Worm (Caenorhabditis elegans) whole organism, L3 larva: Measurements from ENCODE around the gene C11H1.7.

Experiments used
- R02D3.7 ChIP-seq: fragments of 150-350 bp; optimal IDR thresholded peaks from 2 replicates; lab custom pipeline; 2014; ENCODE audit warnings: missing biosample characterization, missing genetic modification characterization
- aly-2 ChIP-seq: fragments of 150-350 bp; optimal IDR thresholded peaks from 2 replicates; lab custom pipeline; 2014; ENCODE audit warnings: missing biosample characterization, missing genetic modification characterization
- ceh-16 ChIP-seq: sonication (generic microtip); optimal IDR thresholded peaks from 2 replicates; lab custom pipeline; 2017; ENCODE audit warnings: missing biosample characterization, missing genetic modification characterization
- ceh-28 ChIP-seq: fragments of 150-350 bp; optimal IDR thresholded peaks from 2 replicates; lab custom pipeline; 2014; ENCODE audit warnings: missing biosample characterization, missing genetic modification reagents, missing genetic modification characterization
- daf-12 ChIP-seq: fragments of 150-350 bp; optimal IDR thresholded peaks from 2 replicates; lab custom pipeline; 2014; ENCODE audit warnings: missing biosample characterization, missing genetic modification reagents, missing genetic modification characterization
- egl-5 ChIP-seq: fragments of 150-350 bp; optimal IDR thresholded peaks from 2 replicates; lab custom pipeline; 2017; ENCODE audit warnings: missing biosample characterization, missing genetic modification reagents, missing genetic modification characterization, inconsistent platforms
- elt-1 ChIP-seq: fragments of 150-350 bp; optimal IDR thresholded peaks from 2 replicates; lab custom pipeline; 2014; ENCODE audit warnings: missing biosample characterization, missing genetic modification characterization
- elt-2 ChIP-seq: sonication (generic microtip); optimal IDR thresholded peaks from 2 replicates; lab custom pipeline; 2016; ENCODE audit warnings: missing genetic modification reagents, mild to moderate bottlenecking, missing genetic modification characterization, missing compliant biosample characterization
- elt-3 ChIP-seq, 3 experiments: fragments of 150-350 bp in 1 of 3; sonication (generic microtip) in 2 of 3; optimal IDR thresholded peaks; 2 replicates in 2 of 3; 4 replicates in 1 of 3; lab custom pipeline; 2014 to 2017; ENCODE audit warnings: missing biosample characterization in 3 of 3, missing genetic modification characterization in 3 of 3
- eor-1 ChIP-seq, 2 experiments: fragments of 150-350 bp; optimal IDR thresholded peaks; 2 replicates each; lab custom pipeline; 2014 to 2018; ENCODE audit warnings: missing biosample characterization in 2 of 2, missing genetic modification characterization in 2 of 2
- fkh-10 ChIP-seq: sonication (generic microtip); optimal IDR thresholded peaks from 2 replicates; lab custom pipeline; 2017; ENCODE audit warnings: missing biosample characterization, missing genetic modification reagents, missing genetic modification characterization
- jun-1 ChIP-seq: fragments of 150-350 bp; optimal IDR thresholded peaks from 2 replicates; lab custom pipeline; 2014; ENCODE audit warnings: missing biosample characterization, missing genetic modification reagents, missing genetic modification characterization
- lin-15B ChIP-seq: fragments of 150-350 bp; optimal IDR thresholded peaks from 2 replicates; lab custom pipeline; 2014; ENCODE audit warnings: missing biosample characterization, missing genetic modification characterization
- mdl-1 ChIP-seq: fragments of 150-350 bp; optimal IDR thresholded peaks from 2 replicates; lab custom pipeline; 2014; ENCODE audit warnings: missing biosample characterization, missing genetic modification characterization
- mml-1 ChIP-seq: fragments of 150-350 bp; sonication (generic microtip); optimal IDR thresholded peaks from 3 replicates; lab custom pipeline; 2014; ENCODE audit warnings: missing biosample characterization, missing genetic modification characterization
- nfya-1 ChIP-seq: sonication (generic microtip); optimal IDR thresholded peaks from 2 replicates; lab custom pipeline; 2017; ENCODE audit warnings: missing genetic modification characterization, mild to moderate bottlenecking, missing compliant biosample characterization, antibody characterized with exemption, moderate library complexity; ENCODE audit not compliant: insufficient read depth
- nhr-11 ChIP-seq: fragments of 150-350 bp; optimal IDR thresholded peaks from 2 replicates; lab custom pipeline; 2014; ENCODE audit warnings: missing biosample characterization, missing genetic modification characterization
- nhr-12 ChIP-seq: fragments of 150-350 bp; optimal IDR thresholded peaks from 2 replicates; lab custom pipeline; 2014; ENCODE audit warnings: missing biosample characterization, missing genetic modification characterization
- nhr-23 ChIP-seq: fragments of 150-350 bp; optimal IDR thresholded peaks from 2 replicates; lab custom pipeline; 2014; ENCODE audit warnings: missing biosample characterization, missing genetic modification reagents, missing genetic modification characterization
- nhr-237 ChIP-seq: fragments of 150-350 bp; optimal IDR thresholded peaks from 2 replicates; lab custom pipeline; 2014; ENCODE audit warnings: missing biosample characterization, missing genetic modification characterization
- nhr-25 ChIP-seq: sonication (generic microtip); optimal IDR thresholded peaks from 2 replicates; lab custom pipeline; 2017; ENCODE audit warnings: missing biosample characterization, missing genetic modification characterization
- nhr-43 ChIP-seq: sonication (generic microtip); optimal IDR thresholded peaks from 2 replicates; lab custom pipeline; 2016; ENCODE audit warnings: mild to moderate bottlenecking, missing genetic modification characterization, missing compliant biosample characterization; ENCODE audit not compliant: poor library complexity, severe bottlenecking
- nhr-67 ChIP-seq: fragments of 150-350 bp; optimal IDR thresholded peaks from 2 replicates; lab custom pipeline; 2014; ENCODE audit warnings: missing biosample characterization, missing genetic modification characterization
- nhr-76 ChIP-seq: fragments of 150-350 bp; sonication (generic microtip); optimal IDR thresholded peaks from 5 replicates; lab custom pipeline; 2014; ENCODE audit warnings: missing biosample characterization, missing genetic modification characterization
- nhr-77 ChIP-seq: fragments of 150-350 bp; optimal IDR thresholded peaks from 2 replicates; lab custom pipeline; 2014; ENCODE audit warnings: missing biosample characterization, missing genetic modification characterization
- pha-4 ChIP-seq: fragments of 150-350 bp; optimal IDR thresholded peaks from 2 replicates; lab custom pipeline; 2014; ENCODE audit warnings: missing biosample characterization, missing genetic modification reagents, missing genetic modification characterization
- pqm-1 ChIP-seq: fragments of 150-350 bp; optimal IDR thresholded peaks from 2 replicates; lab custom pipeline; 2017; ENCODE audit warnings: missing biosample characterization, missing genetic modification characterization, inconsistent platforms
- sea-2 ChIP-seq: fragments of 150-350 bp; sonication (generic microtip); optimal IDR thresholded peaks from 4 replicates; lab custom pipeline; 2014; ENCODE audit warnings: missing biosample characterization, missing genetic modification reagents, missing genetic modification characterization
- skn-1 ChIP-seq: fragments of 150-350 bp; optimal IDR thresholded peaks from 2 replicates; lab custom pipeline; 2014; ENCODE audit warnings: missing biosample characterization, missing genetic modification characterization
- snpc-4 ChIP-seq: fragments of 150-350 bp; optimal IDR thresholded peaks from 2 replicates; lab custom pipeline; 2014; ENCODE audit warnings: missing biosample characterization, missing genetic modification characterization
- tbx-2 ChIP-seq: sonication (generic microtip); optimal IDR thresholded peaks from 2 replicates; lab custom pipeline; 2016; ENCODE audit warnings: mild to moderate bottlenecking, missing genetic modification characterization, missing compliant biosample characterization
- unc-62 ChIP-seq: fragments of 150-350 bp; sonication (generic microtip); optimal IDR thresholded peaks from 4 replicates; lab custom pipeline; 2014; ENCODE audit warnings: missing biosample characterization, missing genetic modification reagents, missing genetic modification characterization
- ztf-11 ChIP-seq: fragments of 150-350 bp; optimal IDR thresholded peaks from 2 replicates; lab custom pipeline; 2014; ENCODE audit warnings: missing biosample characterization, missing genetic modification characterization
- ztf-4 ChIP-seq: fragments of 150-350 bp; optimal IDR thresholded peaks from 2 replicates; lab custom pipeline; 2014; ENCODE audit warnings: missing biosample characterization, missing genetic modification characterization

C11H1.7 gene

ce11 chrX:14316132-14316531 lies 11.1 kb upstream of the C11H1.7 start:
- TF ChIP-seq fkh-10 (peak; percentile 81), skn-1 (tag; lab: Kevin White, UChicago) (no peak)

- no peak for TF ChIP-seq elt-3 (tag; optimal IDR thresholded peaks at IDR 0.05; lab: Kevin White, UChicago)
- no peak for TF ChIP-seq mml-1
- no peak for TF ChIP-seq skn-1 (tag; lab: Kevin White, UChicago)
- no peak for TF ChIP-seq unc-62 (GFP tag; lab: Kevin White, UChicago)
- TF ChIP-seq daf-12 (tag; lab: Kevin White, UChicago) = no peak
- TF ChIP-seq R02D3.7 (tag; lab: Kevin White, UChicago) = no peak
- TF ChIP-seq nhr-25 (tag; lab: Kevin White, UChicago) = no peak
- TF ChIP-seq aly-2 (tag; lab: Kevin White, UChicago) = no peak
- no peak for TF ChIP-seq elt-2 (tag; lab: Kevin White, UChicago)
- TF ChIP-seq nhr-77 (tag; lab: Kevin White, UChicago) = no peak
- TF ChIP-seq fkh-10 = no peak
- TF ChIP-seq nhr-11 (tag; lab: Kevin White, UChicago) = no peak
Measured at ce11 chrX:14320298-14320697, 6.9 kb upstream of the C11H1.7 start, which contains the start of gene C11H1.9. Gene C11H1.9 (minus strand): TSS chrX:14320398.

- TF ChIP-seq elt-1 (tag; lab: Kevin White, UChicago) (peak; percentile 43), ztf-4 (no peak), ztf-11 (tag; lab: Kevin White, UChicago) (no peak), pha-4 (no peak), elt-2 (tag; lab: Kevin White, UChicago) (no peak), nhr-25 (tag; lab: Kevin White, UChicago) (peak; percentile 56), nfya-1 (tag; lab: Kevin White, UChicago) (no peak), nhr-77 (tag; lab: Kevin White, UChicago) (no peak)
- TF ChIP-seq, all 47 proteins: peak for 2
Measured at ce11 chrX:14322793-14323192, 4.4 kb upstream of the C11H1.7 start.

- TF ChIP-seq ceh-16 (no peak), nhr-43 (tag; lab: Kevin White, UChicago) (no peak), nhr-237 (tag; lab: Kevin White, UChicago) (no peak), nhr-67 (no peak), nhr-23 (tag; lab: Kevin White, UChicago) (no peak), snpc-4 (peak; percentile 88), egl-5 (tag; lab: Kevin White, UChicago) (no peak)
- TF ChIP-seq, all 47 proteins: peak for 1
Measured at ce11 chrX:14324289-14324688, 2.9 kb upstream of the C11H1.7 start.

ce11 chrX:14326578-14326977 lies 631 bp upstream of the C11H1.7 start:
- TF ChIP-seq lin-15B (tag; lab: Kevin White, UChicago) (no peak), pqm-1 (tag; lab: Kevin White, UChicago) (no peak), skn-1 (tag; lab: Kevin White, UChicago) (no peak), nhr-12 (tag; lab: Kevin White, UChicago) (no peak), unc-62 (GFP tag; lab: Kevin White, UChicago) (no peak), mdl-1 (tag; lab: Kevin White, UChicago) (no peak), sea-2 (no peak), nhr-67 (no peak), ztf-11 (tag; lab: Kevin White, UChicago) (no peak), nhr-11 (tag; lab: Kevin White, UChicago) (no peak), eor-1 (tag; optimal IDR thresholded peaks at IDR 0.05; lab: Kevin White, UChicago) (no peak), nfya-1 (tag; lab: Kevin White, UChicago) (no peak), elt-1 (tag; lab: Kevin White, UChicago) (no peak), ceh-28 (no peak), ztf-4 (no peak), nhr-76 (tag; lab: Kevin White, UChicago) (no peak), mml-1 (no peak), jun-1 (no peak), tbx-2 (tag; lab: Kevin White, UChicago) (no peak)
